Fruit fly (Drosophila melanogaster): ENCODE results near the gene Hr78.

Hr78 gene

DNA sequence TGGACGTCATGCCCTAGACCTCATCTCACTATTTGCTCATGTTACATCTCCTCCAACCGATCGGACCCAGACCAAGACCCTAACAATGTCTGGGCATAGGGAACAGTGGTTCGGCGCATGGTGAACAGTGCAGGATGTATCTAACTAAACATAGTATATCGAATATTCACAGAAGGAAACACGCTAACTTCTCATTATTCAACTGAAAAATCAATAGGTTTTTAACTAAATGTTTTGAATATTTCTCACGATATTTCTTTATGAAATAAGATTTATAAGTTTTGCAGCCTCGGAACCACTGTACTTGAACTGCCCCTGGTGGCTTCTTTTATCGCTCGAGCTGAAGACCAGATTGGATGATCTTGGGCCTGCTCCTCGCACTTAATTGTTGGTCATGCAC lies 43.7 kb downstream of the Hr78 start (continued):
- no peak for TF ChIP-seq CG11294 (GFP tag; IDR thresholded peaks at IDR 0.05)
- TF ChIP-seq CG6792 (GFP tag; optimal IDR thresholded peaks at IDR 0.05) = peak; percentile 49
- TF ChIP-seq CG15336 (GFP tag; IDR thresholded peaks at IDR 0.05) = peak; percentile 40; the same call in 1 of the 2 replicates
- TF ChIP-seq CG3032 (tag; optimal IDR thresholded peaks at IDR 0.05) = peak; percentile 54
- TF ChIP-seq CG9139 (GFP tag; optimal IDR thresholded peaks at IDR 0.05) = peak; percentile 36
- no peak for TF ChIP-seq cyc (GFP tag; optimal IDR thresholded peaks at IDR 0.05)
- no peak for TF ChIP-seq CG8319 (GFP tag; optimal IDR thresholded peaks at IDR 0.05)
- peak; percentile 21 for TF ChIP-seq esn (GFP tag; optimal IDR thresholded peaks at IDR 0.05)
- no peak for TF ChIP-seq CG11902 (GFP tag; optimal IDR thresholded peaks at IDR 0.05)
- peak; percentile 21 for TF ChIP-seq Met (GFP tag; optimal IDR thresholded peaks at IDR 0.05)
- peak; percentile 44; the same call in 1 of the 3 replicates for TF ChIP-seq eg (GFP tag; IDR thresholded peaks at IDR 0.05)
- peak; percentile 85 for TF ChIP-seq dsx (GFP tag; optimal IDR thresholded peaks at IDR 0.05; ENCODE audit: poor library complexity, severe bottlenecking)
- no peak for TF ChIP-seq fkh (GFP tag; optimal IDR thresholded peaks at IDR 0.05)
- peak; percentile 62 for TF ChIP-seq CG10631 (GFP tag; optimal IDR thresholded peaks at IDR 0.05)
- TF ChIP-seq CG4318 (GFP tag; optimal IDR thresholded peaks at IDR 0.05) = no peak
- TF ChIP-seq fd59A (GFP tag; optimal IDR thresholded peaks at IDR 0.05) = peak; percentile 48
- no peak for TF ChIP-seq CG31627 (GFP tag; optimal IDR thresholded peaks at IDR 0.05)
- no peak for TF ChIP-seq Ets21C (GFP tag; optimal IDR thresholded peaks at IDR 0.05)
- peak; percentile 35 for TF ChIP-seq Hr4 (GFP tag; optimal IDR thresholded peaks at IDR 0.05)

DNA sequence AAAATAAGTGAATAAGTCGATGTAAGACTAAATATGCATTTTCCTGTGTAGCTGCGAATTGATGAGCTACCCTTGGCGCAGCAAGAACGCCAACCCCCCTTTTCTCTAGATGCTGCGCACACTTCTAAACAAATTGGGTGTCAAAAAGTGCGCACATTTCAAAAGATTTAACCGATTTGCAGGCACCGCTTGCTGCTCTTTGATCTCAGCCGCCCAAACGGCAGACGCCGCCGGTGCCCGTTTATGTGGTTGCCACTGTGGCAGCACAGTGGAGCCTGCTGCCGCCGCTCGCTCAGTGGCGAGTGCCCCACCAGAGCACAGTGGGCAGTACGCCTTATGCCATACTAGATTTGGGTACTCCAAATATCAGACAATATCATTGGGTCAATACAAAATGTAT lies 46.8 kb downstream of the Hr78 start:
- TF ChIP-seq fd85E (GFP tag; optimal IDR thresholded peaks at IDR 0.05) (no peak), Eip78C (GFP tag) (peak; percentile 16), eg (GFP tag; IDR thresholded peaks at IDR 0.05) (no peak), fkh (GFP tag; optimal IDR thresholded peaks at IDR 0.05) (no peak)

DNA sequence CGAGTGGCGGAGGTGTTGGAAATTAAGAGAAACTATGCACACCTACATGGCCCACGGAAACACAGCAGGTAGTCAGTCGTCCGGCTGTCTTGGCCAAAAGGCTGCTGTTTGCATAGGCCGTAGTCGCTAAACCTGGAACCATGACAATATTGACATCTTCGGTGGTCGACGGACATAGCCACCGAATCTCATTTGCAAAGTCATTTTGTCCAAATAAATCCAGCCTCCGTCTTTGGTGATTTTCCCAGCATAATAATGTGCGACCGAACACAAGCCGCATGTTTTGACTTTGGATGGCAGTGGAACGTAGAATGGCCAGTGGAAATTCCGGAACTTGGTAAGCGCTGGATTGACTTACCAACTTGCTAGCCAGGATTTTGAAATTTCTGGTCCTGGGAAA lies 48.0 kb downstream of the Hr78 start:
- TF ChIP-seq CG11902 (GFP tag; optimal IDR thresholded peaks at IDR 0.05) (no peak), spab (GFP tag; optimal IDR thresholded peaks at IDR 0.05) (no peak), eg (GFP tag; IDR thresholded peaks at IDR 0.05) (no peak), Hr38 (GFP tag; optimal IDR thresholded peaks at IDR 0.05) (no peak), lz (GFP tag; optimal IDR thresholded peaks at IDR 0.05) (no peak), Gug (GFP tag; IDR thresholded peaks at IDR 0.05) (no peak), CG6163 (GFP tag; IDR thresholded peaks at IDR 0.05) (no peak), CG3919 (GFP tag; optimal IDR thresholded peaks at IDR 0.05) (no peak), achi (GFP tag; optimal IDR thresholded peaks at IDR 0.05) (no peak), CG11294 (GFP tag; IDR thresholded peaks at IDR 0.05) (no peak), CG6854 (GFP tag; optimal IDR thresholded peaks at IDR 0.05) (no peak), CG8319 (GFP tag; optimal IDR thresholded peaks at IDR 0.05) (no peak), Sox102F (GFP tag; optimal IDR thresholded peaks at IDR 0.05) (no peak), fkh (GFP tag; optimal IDR thresholded peaks at IDR 0.05) (no peak), fd59A (GFP tag; optimal IDR thresholded peaks at IDR 0.05) (no peak), dac (GFP tag; optimal IDR thresholded peaks at IDR 0.05) (no peak)

DNA sequence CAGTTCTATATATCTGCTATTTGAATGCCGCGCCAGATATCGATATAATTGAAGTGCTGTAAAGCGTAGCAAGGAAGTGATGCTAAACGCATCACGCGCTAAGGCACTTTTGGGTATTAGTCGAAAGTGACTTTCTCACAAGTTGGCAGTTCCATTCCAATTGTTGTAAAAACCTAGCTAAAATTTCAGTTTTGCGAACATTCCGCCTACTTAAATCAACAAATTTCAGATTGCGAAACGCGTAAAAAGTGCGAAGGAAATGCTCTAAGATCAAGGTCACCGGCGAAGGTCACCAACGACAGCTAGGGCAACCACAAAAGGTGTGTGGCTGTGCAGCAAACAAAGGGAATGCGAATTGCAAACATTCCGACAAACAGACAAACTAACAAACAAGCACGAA lies 51.6 kb downstream of the Hr78 start, which contains the start of gene Syx7:
Syx7 (plus strand) TSS at position 131 of the 400 bp plus-strand sequence.
- no peak for TF ChIP-seq vri (GFP tag; optimal IDR thresholded peaks at IDR 0.05)
- peak; percentile 9 for TF ChIP-seq cyc (GFP tag; optimal IDR thresholded peaks at IDR 0.05)
- peak; percentile 89 for TF ChIP-seq Sox14 (GFP tag; optimal IDR thresholded peaks at IDR 0.05)
- peak; percentile 17 for TF ChIP-seq CG31627 (GFP tag; optimal IDR thresholded peaks at IDR 0.05)
- TF ChIP-seq esn (GFP tag; optimal IDR thresholded peaks at IDR 0.05) = peak; percentile 18
- no peak for TF ChIP-seq Smox (GFP tag; optimal IDR thresholded peaks at IDR 0.05)
- no peak for TF ChIP-seq dac (GFP tag; optimal IDR thresholded peaks at IDR 0.05)
- peak; percentile 43 for TF ChIP-seq fkh (GFP tag; optimal IDR thresholded peaks at IDR 0.05)
- no peak for TF ChIP-seq CG32006 (GFP tag; optimal IDR thresholded peaks at IDR 0.05)

Data from whole organism, prepupa.